Worm (Caenorhabditis elegans) whole organism, L4 larva: ENCODE measurements around the gene taf-12.

Experiments used
- ceh-82 ChIP-seq: sonication (generic microtip); optimal IDR thresholded peaks from 2 replicates; lab custom pipeline; 2017; ENCODE audit warnings: missing biosample characterization, missing genetic modification characterization
- nhr-25 ChIP-seq: sonication (generic microtip); optimal IDR thresholded peaks from 2 replicates; lab custom pipeline; 2017; ENCODE audit warnings: missing genetic modification characterization, mild to moderate bottlenecking, missing compliant biosample characterization, antibody characterized with exemption, moderate library complexity, borderline replicate concordance; ENCODE audit not compliant: insufficient read depth
- ztf-11 ChIP-seq: fragments of 150-350 bp; optimal IDR thresholded peaks from 2 replicates; lab custom pipeline; 2014; ENCODE audit warnings: missing biosample characterization, missing genetic modification characterization

- TF ChIP-seq ceh-82 (no peak), ztf-11 (tag; lab: Kevin White, UChicago) (no peak), nhr-25 (no peak)
Observed at ce11 chrIII:11870009-11870408, 928 bp upstream of the taf-12 start.
